Worm (Caenorhabditis elegans) whole organism, L2 larva: ENCODE results near the gene Y69A2AR.23.

Experiments
- C34F6.9 ChIP-seq: fragments of 150-350 bp; optimal IDR thresholded peaks from 2 replicates; lab custom pipeline; 2014; ENCODE audit warnings: missing biosample characterization, missing genetic modification characterization
- R02D3.7 ChIP-seq: fragments of 150-350 bp; optimal IDR thresholded peaks from 2 replicates; lab custom pipeline; 2014; ENCODE audit warnings: missing biosample characterization, missing genetic modification characterization
- lin-13 ChIP-seq: fragments of 150-350 bp; optimal IDR thresholded peaks from 2 replicates; lab custom pipeline; 2014; ENCODE audit warnings: missing biosample characterization, missing genetic modification reagents, missing genetic modification characterization
- lin-39 ChIP-seq: fragments of 150-350 bp; optimal IDR thresholded peaks from 2 replicates; lab custom pipeline; 2014; ENCODE audit warnings: missing biosample characterization, missing genetic modification reagents, missing genetic modification characterization
- lsy-2 ChIP-seq, 2 experiments: fragments of 150-350 bp in 1 of 2; sonication (generic microtip) in 1 of 2; optimal IDR thresholded peaks; 2 replicates each; lab custom pipeline; 2014 to 2017; ENCODE audit warnings: missing biosample characterization in 2 of 2, missing genetic modification characterization in 2 of 2
- nhr-11 ChIP-seq: fragments of 150-350 bp; optimal IDR thresholded peaks from 2 replicates; lab custom pipeline; 2014; ENCODE audit warnings: missing biosample characterization, missing genetic modification characterization
- skn-1 ChIP-seq: sonication (generic microtip); optimal IDR thresholded peaks from 2 replicates; lab custom pipeline; 2017; ENCODE audit warnings: missing biosample characterization, missing genetic modification characterization
- zag-1 ChIP-seq: fragments of 150-350 bp; optimal IDR thresholded peaks from 2 replicates; lab custom pipeline; 2014; ENCODE audit warnings: missing biosample characterization, missing genetic modification characterization
- ztf-4 ChIP-seq: fragments of 150-350 bp; optimal IDR thresholded peaks from 2 replicates; lab custom pipeline; 2014; ENCODE audit warnings: missing biosample characterization, missing genetic modification characterization

ce11 chrIV:2572107-2572506 lies 20.6 kb upstream of the Y69A2AR.23 start, which contains the start of gene Y69A2AR.51:
- TF ChIP-seq lsy-2 (tag; optimal IDR thresholded peaks at IDR 0.05; lab: Kevin White, UChicago) = no peak
- no peak for TF ChIP-seq ztf-4
- no peak for TF ChIP-seq zag-1 (tag; lab: Kevin White, UChicago)
- TF ChIP-seq R02D3.7 (tag; lab: Kevin White, UChicago) = no peak
- no peak for TF ChIP-seq skn-1
- TF ChIP-seq lin-39 (tag; lab: Kevin White, UChicago) = no peak
- TF ChIP-seq C34F6.9 = no peak
- no peak for TF ChIP-seq lin-13 (GFP tag; lab: Kevin White, UChicago)
- no peak for TF ChIP-seq nhr-11
